Worm (Caenorhabditis elegans) whole organism, L1 larva: ENCODE measurements around the gene rnh-1.0.

Source experiments
- ces-1 ChIP-seq: fragments of 150-350 bp; optimal IDR thresholded peaks from 2 replicates; lab custom pipeline; 2014; ENCODE audit warnings: missing biosample characterization, missing genetic modification reagents, missing genetic modification characterization
- egl-27 ChIP-seq, 2 experiments: fragments of 150-350 bp in 1 of 2; sonication (generic microtip); optimal IDR thresholded peaks; 3 replicates each; lab custom pipeline; 2017 to 2018; ENCODE audit warnings: missing biosample characterization in 2 of 2, missing genetic modification characterization in 2 of 2, missing genetic modification reagents in 2 of 2
- fkh-10 ChIP-seq: sonication (generic microtip); optimal IDR thresholded peaks from 2 replicates; lab custom pipeline; 2017; ENCODE audit warnings: missing biosample characterization, missing genetic modification reagents, missing genetic modification characterization
- isw-1 ChIP-seq: fragments of 200-800 bp; sonication (Bioruptor generic); IDR thresholded peaks from 2 replicates; pipeline ENCODE4 v1.3.6; 2022; ENCODE audit warnings: missing genetic modification characterization, missing compliant biosample characterization
- jun-1 ChIP-seq: fragments of 150-350 bp; optimal IDR thresholded peaks from 2 replicates; lab custom pipeline; 2014; ENCODE audit warnings: missing biosample characterization, missing genetic modification reagents, missing genetic modification characterization
- nhr-28 ChIP-seq: fragments of 150-350 bp; optimal IDR thresholded peaks from 2 replicates; lab custom pipeline; 2014; ENCODE audit warnings: missing biosample characterization, missing genetic modification characterization
- snu-23 ChIP-seq: sonication (generic microtip); optimal IDR thresholded peaks from 2 replicates; lab custom pipeline; 2016; ENCODE audit warnings: missing genetic modification characterization, missing compliant biosample characterization
- tbx-2 ChIP-seq: sonication (generic microtip); optimal IDR thresholded peaks from 2 replicates; lab custom pipeline; 2016; ENCODE audit warnings: missing genetic modification characterization, missing compliant biosample characterization
- unc-130 ChIP-seq: fragments of 150-350 bp; optimal IDR thresholded peaks from 2 replicates; lab custom pipeline; 2017; ENCODE audit warnings: missing biosample characterization, missing genetic modification characterization, inconsistent platforms
- unc-30 ChIP-seq: sonication (generic microtip); optimal IDR thresholded peaks from 2 replicates; lab custom pipeline; 2017; ENCODE audit warnings: missing biosample characterization, missing genetic modification characterization
- unc-62 ChIP-seq: fragments of 150-350 bp; optimal IDR thresholded peaks from 2 replicates; lab custom pipeline; 2014; ENCODE audit warnings: missing biosample characterization, missing genetic modification reagents, missing genetic modification characterization
- ztf-4 ChIP-seq: fragments of 150-350 bp; optimal IDR thresholded peaks from 2 replicates; lab custom pipeline; 2014; ENCODE audit warnings: missing biosample characterization, missing genetic modification characterization

- TF ChIP-seq fkh-10 (GFP tag; lab: Kevin White, UChicago) (no peak), tbx-2 (tag; lab: Kevin White, UChicago) (peak; percentile 27), ces-1 (GFP tag; lab: Kevin White, UChicago) (no peak), snu-23 (GFP tag; lab: Kevin White, UChicago) (peak; percentile 80), unc-130 (no peak), jun-1 (no peak), unc-30 (no peak), unc-62 (GFP tag; lab: Kevin White, UChicago) (no peak), nhr-28 (tag; lab: Kevin White, UChicago) (no peak), isw-1 (GFP tag; lab: Robert Waterston, UW) (peak; percentile 26; the same call in 1 of the 2 replicates), ztf-4 (tag; lab: Kevin White, UChicago) (peak; percentile 48), egl-27 (tag; optimal IDR thresholded peaks at IDR 0.05; lab: Kevin White, UChicago) (no peak)
Measured at ce11 chrII:5032669-5033068, 37.5 kb downstream of the rnh-1.0 start.
